Worm (Caenorhabditis elegans) whole organism, young adult: ENCODE measurements around the gene C46C2.7.

Experiments used
- C17E4.6 ChIP-seq: fragments of 200-800 bp; sonication (Bioruptor generic); IDR thresholded peaks from 2 replicates; pipeline ENCODE4 v1.3.6; 2022; ENCODE audit warnings: missing genetic modification reagents, missing genetic modification characterization, missing compliant biosample characterization
- D2030.7 ChIP-seq: fragments of 200-800 bp; sonication (Bioruptor generic); IDR thresholded peaks from 2 replicates; pipeline ENCODE4 v1.3.6; 2022; ENCODE audit warnings: missing genetic modification reagents, missing genetic modification characterization, missing compliant biosample characterization
- F57C9.4 ChIP-seq: sonication (generic microtip); optimal IDR thresholded peaks from 2 replicates; lab custom pipeline; 2017; ENCODE audit warnings: mild to moderate bottlenecking, missing genetic modification characterization, missing compliant biosample characterization
- Y53F4B.3 ChIP-seq: fragments of 200-800 bp; sonication (Bioruptor generic); IDR thresholded peaks from 2 replicates; pipeline ENCODE4 v1.3.6; 2022; ENCODE audit warnings: missing genetic modification reagents, missing genetic modification characterization, missing compliant biosample characterization
- Y53G8AR.9 ChIP-seq: fragments of 200-800 bp; sonication (Bioruptor generic); conservative IDR thresholded peaks from 2 replicates; pipeline ENCODE4 v1.3.6; 2022; ENCODE audit warnings: missing genetic modification reagents, missing genetic modification characterization, missing compliant biosample characterization
- Y79H2A.3 ChIP-seq: fragments of 200-800 bp; sonication (Bioruptor generic); conservative IDR thresholded peaks from 2 replicates; pipeline ENCODE4 v1.3.6; 2022; ENCODE audit warnings: missing genetic modification reagents, missing genetic modification characterization, missing compliant biosample characterization
- Y95B8A.8 ChIP-seq: fragments of 200-800 bp; sonication (Bioruptor generic); IDR thresholded peaks from 2 replicates; pipeline ENCODE4 v1.3.6; 2022; ENCODE audit warnings: missing genetic modification reagents, missing genetic modification characterization, missing compliant biosample characterization
- attf-5 ChIP-seq: fragments of 200-800 bp; sonication (Bioruptor generic); optimal IDR thresholded peaks from 2 replicates; lab custom pipeline; 2018; ENCODE audit warnings: mild to moderate bottlenecking, missing genetic modification characterization, missing compliant biosample characterization
- ccch-3 ChIP-seq: fragments of 200-800 bp; sonication (Bioruptor generic); optimal IDR thresholded peaks from 2 replicates; lab custom pipeline; 2018; ENCODE audit warnings: mild to moderate bottlenecking, missing genetic modification characterization, missing compliant biosample characterization
- cebp-1 ChIP-seq, 2 experiments: fragments of 200-800 bp in 1 of 2; sonication (Bioruptor generic) in 1 of 2; sonication (generic microtip) in 1 of 2; IDR thresholded peaks in 1 of 2; optimal IDR thresholded peaks in 1 of 2; 2 replicates each; pipeline versions ENCODE4 v1.3.6 to Lab custom; 2017 to 2022; ENCODE audit warnings: missing compliant biosample characterization in 2 of 2, missing genetic modification characterization in 2 of 2, mild to moderate bottlenecking in 1 of 2, missing genetic modification reagents in 1 of 2, moderate library complexity in 1 of 2
- ceh-27 ChIP-seq: fragments of 200-800 bp; sonication (Bioruptor generic); optimal IDR thresholded peaks from 2 replicates; lab custom pipeline; 2018; ENCODE audit warnings: mild to moderate bottlenecking, missing genetic modification characterization, moderate library complexity, missing compliant biosample characterization
- ceh-79 ChIP-seq: sonication (generic microtip); optimal IDR thresholded peaks from 2 replicates; lab custom pipeline; 2017; ENCODE audit warnings: mild to moderate bottlenecking, missing genetic modification characterization, missing compliant biosample characterization
- chd-7 ChIP-seq: sonication (generic microtip); optimal IDR thresholded peaks from 2 replicates; lab custom pipeline; 2016; ENCODE audit warnings: mild to moderate bottlenecking, missing genetic modification characterization, moderate library complexity, missing compliant biosample characterization
- egl-18 ChIP-seq: fragments of 200-800 bp; sonication (Bioruptor generic); IDR thresholded peaks from 2 replicates; pipeline ENCODE4 v1.3.6; 2022; ENCODE audit warnings: missing genetic modification reagents, missing genetic modification characterization, missing compliant biosample characterization
- ets-4 ChIP-seq: fragments of 200-800 bp; sonication (Bioruptor generic); optimal IDR thresholded peaks from 2 replicates; lab custom pipeline; 2018; ENCODE audit warnings: mild to moderate bottlenecking, missing genetic modification characterization, missing compliant biosample characterization
- gei-17 ChIP-seq: fragments of 200-800 bp; sonication (Bioruptor generic); optimal IDR thresholded peaks from 2 replicates; lab custom pipeline; 2018; ENCODE audit warnings: mild to moderate bottlenecking, missing genetic modification characterization, missing compliant biosample characterization
- him-1 ChIP-seq: sonication (generic microtip); optimal IDR thresholded peaks from 2 replicates; lab custom pipeline; 2016; ENCODE audit warnings: missing genotype, missing genetic modification reagents, missing genetic modification characterization, missing compliant biosample characterization
- hmg-1.2 ChIP-seq: fragments of 200-800 bp; sonication (Bioruptor generic); IDR thresholded peaks from 2 replicates; pipeline ENCODE4 v1.3.6; 2022; ENCODE audit warnings: missing genetic modification reagents, missing genetic modification characterization, missing compliant biosample characterization
- hmg-20 ChIP-seq: fragments of 200-800 bp; sonication (Bioruptor generic); IDR thresholded peaks from 2 replicates; pipeline ENCODE4 v1.3.6; 2022; ENCODE audit warnings: missing genetic modification reagents, missing genetic modification characterization, missing compliant biosample characterization
- hrde-1 ChIP-seq: sonication (generic microtip); optimal IDR thresholded peaks from 2 replicates; lab custom pipeline; 2016; ENCODE audit warnings: missing genetic modification characterization, mild to moderate bottlenecking, missing compliant biosample characterization, moderate library complexity, missing genotype, missing genetic modification reagents, borderline replicate concordance
- let-607 ChIP-seq, 2 experiments: fragments of 200-800 bp in 1 of 2; sonication (Bioruptor generic) in 1 of 2; sonication (generic microtip) in 1 of 2; optimal IDR thresholded peaks; 2 replicates each; lab custom pipeline; 2016 to 2018; ENCODE audit warnings: mild to moderate bottlenecking in 2 of 2, missing compliant biosample characterization in 2 of 2, missing genetic modification characterization in 2 of 2, moderate library complexity in 2 of 2, missing genotype in 1 of 2
- lin-35 ChIP-seq, 3 experiments: fragments of 150-350 bp in 2 of 3; sonication (generic microtip) in 1 of 3; optimal IDR thresholded peaks; 2 replicates each; lab custom pipeline; 2014 to 2018; ENCODE audit warnings: missing biosample characterization in 3 of 3, missing genetic modification characterization in 3 of 3, missing genetic modification reagents in 3 of 3
- lin-40 ChIP-seq: sonication (generic microtip); optimal IDR thresholded peaks from 2 replicates; lab custom pipeline; 2016; ENCODE audit warnings: missing genetic modification characterization, mild to moderate bottlenecking, missing compliant biosample characterization, missing genotype, missing genetic modification reagents
- mcd-1 ChIP-seq: fragments of 200-800 bp; sonication (Bioruptor generic); IDR thresholded peaks from 2 replicates; pipeline ENCODE4 v1.3.6; 2022; ENCODE audit warnings: missing genetic modification reagents, missing genetic modification characterization, missing compliant biosample characterization
- nhr-179 ChIP-seq: sonication (generic microtip); optimal IDR thresholded peaks from 2 replicates; lab custom pipeline; 2016; ENCODE audit warnings: mild to moderate bottlenecking, missing genetic modification characterization, missing compliant biosample characterization
- nhr-80 ChIP-seq: sonication (generic microtip); optimal IDR thresholded peaks from 2 replicates; lab custom pipeline; 2016; ENCODE audit warnings: missing genetic modification characterization, missing compliant biosample characterization
- repo-1 ChIP-seq: sonication (generic microtip); optimal IDR thresholded peaks from 2 replicates; lab custom pipeline; 2017; ENCODE audit warnings: mild to moderate bottlenecking, missing genetic modification characterization, missing compliant biosample characterization
- rpc-1 ChIP-seq, 2 experiments: fragments of 150-350 bp in 1 of 2; sonication (generic microtip) in 1 of 2; optimal IDR thresholded peaks; 2 replicates each; lab custom pipeline; 2014 to 2018; ENCODE audit warnings: missing biosample characterization in 1 of 2, missing genetic modification characterization in 1 of 2, missing genetic modification reagents in 1 of 2, missing genotype in 1 of 2
- sea-2 ChIP-seq: fragments of 200-800 bp; sonication (Bioruptor generic); IDR thresholded peaks from 2 replicates; pipeline ENCODE4 v1.3.6; 2022; ENCODE audit warnings: missing genetic modification characterization, missing compliant biosample characterization
- somi-1 ChIP-seq: fragments of 200-800 bp; sonication (Bioruptor generic); optimal IDR thresholded peaks from 2 replicates; lab custom pipeline; 2018; ENCODE audit warnings: mild to moderate bottlenecking, missing genetic modification characterization, missing compliant biosample characterization
- sptf-2 ChIP-seq: fragments of 200-800 bp; sonication (Bioruptor generic); optimal IDR thresholded peaks from 2 replicates; lab custom pipeline; 2018; ENCODE audit warnings: mild to moderate bottlenecking, missing genetic modification characterization, missing compliant biosample characterization
- ztf-3 ChIP-seq: fragments of 200-800 bp; sonication (Bioruptor generic); optimal IDR thresholded peaks from 2 replicates; lab custom pipeline; 2018; ENCODE audit warnings: mild to moderate bottlenecking, missing genetic modification characterization, missing compliant biosample characterization
- ztf-6 ChIP-seq: fragments of 200-800 bp; sonication (Bioruptor generic); IDR thresholded peaks from 2 replicates; pipeline ENCODE4 v1.3.6; 2022; ENCODE audit warnings: missing genetic modification reagents, missing genetic modification characterization, missing compliant biosample characterization

Gene C46C2.7

ce11 chrIV:9214823-9215222 is 20.2 kb downstream of the C46C2.7 start (continued):
- TF ChIP-seq egl-18 = no peak
- no peak for TF ChIP-seq D2030.7 (GFP tag; lab: Robert Waterston, UW)

- no peak for TF ChIP-seq ztf-6 (GFP tag; lab: Robert Waterston, UW)
- TF ChIP-seq him-1 (tag; lab: Kevin White, UChicago) = no peak
- no peak for TF ChIP-seq Y95B8A.8 (GFP tag; lab: Robert Waterston, UW)
Observed at ce11 chrIV:9215824-9216223, 21.2 kb downstream of the C46C2.7 start.

- TF ChIP-seq hmg-1.2 (GFP tag; lab: Robert Waterston, UW) = peak; percentile 62; the same call in 1 of the 2 replicates
- no peak for TF ChIP-seq Y53G8AR.9 (GFP tag; lab: Robert Waterston, UW)
- TF ChIP-seq ceh-79 (tag; lab: Kevin White, UChicago) = no peak
- peak; percentile 10 for TF ChIP-seq ceh-27 (GFP tag; lab: Kevin White, UChicago)
- TF ChIP-seq lin-40 (tag; lab: Kevin White, UChicago) = peak; percentile 9
- no peak for TF ChIP-seq cebp-1 (GFP tag; IDR thresholded peaks at IDR 0.05; lab: Robert Waterston, UW)
- TF ChIP-seq cebp-1 (tag; optimal IDR thresholded peaks at IDR 0.05; lab: Kevin White, UChicago) = peak; percentile 15
- peak in 1 of 3 experiments; percentile 34 for TF ChIP-seq lin-35 (GFP tag; optimal IDR thresholded peaks at IDR 0.05; lab: Kevin White, UChicago)
Observed at ce11 chrIV:9216437-9216836, 21.8 kb downstream of the C46C2.7 start.

ce11 chrIV:9216956-9217355 is 22.3 kb downstream of the C46C2.7 start:
- TF ChIP-seq ccch-3 (GFP tag; lab: Kevin White, UChicago) (no peak), nhr-80 (peak; percentile 81), attf-5 (GFP tag; lab: Kevin White, UChicago) (peak; percentile 24)

ce11 chrIV:9217426-9217825 is 22.8 kb downstream of the C46C2.7 start, which contains the start of gene C46C2.2:
TSS of gene C46C2.2 (plus strand) at chrIV:9217726.
- no peak for TF ChIP-seq gei-17 (GFP tag; lab: Kevin White, UChicago)
- TF ChIP-seq let-607 (tag; optimal IDR thresholded peaks at IDR 0.05; lab: Kevin White, UChicago) = no peak
- TF ChIP-seq C17E4.6 = no peak
- no peak for TF ChIP-seq ztf-3 (GFP tag; lab: Kevin White, UChicago)
- TF ChIP-seq Y79H2A.3 (GFP tag; lab: Robert Waterston, UW) = no peak
- no peak for TF ChIP-seq him-1 (tag; lab: Kevin White, UChicago)
- no peak for TF ChIP-seq rpc-1 (optimal IDR thresholded peaks at IDR 0.05; lab: Kevin White, UChicago)
- TF ChIP-seq rpc-1 (tag; optimal IDR thresholded peaks at IDR 0.05; lab: Kevin White, UChicago) = no peak
- TF ChIP-seq F57C9.4 (tag; lab: Kevin White, UChicago) = no peak
- TF ChIP-seq hmg-20 = no peak
- no peak for TF ChIP-seq somi-1
- no peak for TF ChIP-seq mcd-1
- TF ChIP-seq ceh-27 (GFP tag; lab: Kevin White, UChicago) = no peak
- TF ChIP-seq hmg-1.2 (GFP tag; lab: Robert Waterston, UW) = no peak
- TF ChIP-seq chd-7 (tag; lab: Kevin White, UChicago) = no peak
- TF ChIP-seq repo-1 (tag; lab: Kevin White, UChicago) = no peak
- no peak for TF ChIP-seq lin-35 (GFP tag; optimal IDR thresholded peaks at IDR 0.05; lab: Kevin White, UChicago)
- TF ChIP-seq hrde-1 = no peak

ce11 chrIV:9218415-9218814 is 23.8 kb downstream of the C46C2.7 start:
- TF ChIP-seq ztf-3 (GFP tag; lab: Kevin White, UChicago) (no peak), sptf-2 (no peak), sea-2 (GFP tag; lab: Robert Waterston, UW) (no peak), hrde-1 (no peak), nhr-179 (tag; lab: Kevin White, UChicago) (no peak), Y53F4B.3 (no peak), ets-4 (GFP tag; lab: Kevin White, UChicago) (no peak)
